Fruit fly (Drosophila melanogaster) whole organism, pupa: ENCODE measurements around the gene drongo.

Source experiments
- CG10348 ChIP-seq: fragments of 200-800 bp; sonication (Bioruptor generic); IDR thresholded peaks from 2 replicates; pipeline ENCODE4 v1.3.6; 2022; ENCODE audit warnings: missing biosample characterization, missing genetic modification characterization
- CG12605 ChIP-seq: fragments of 200-800 bp; sonication (Bioruptor generic); IDR thresholded peaks from 2 replicates; pipeline ENCODE4 v1.3.6; 2022; ENCODE audit warnings: missing biosample characterization, missing genetic modification characterization
- CG13204 ChIP-seq: fragments of 200-800 bp; sonication (Bioruptor generic); optimal IDR thresholded peaks from 2 replicates; lab custom pipeline; 2018; ENCODE audit warnings: missing biosample characterization, mild to moderate bottlenecking, missing genetic modification characterization, moderate library complexity
- CG14655 ChIP-seq: fragments of 200-800 bp; sonication (Bioruptor generic); optimal IDR thresholded peaks from 3 replicates; lab custom pipeline; 2017; ENCODE audit warnings: mild to moderate bottlenecking, missing biosample characterization, missing genetic modification reagents, missing genetic modification characterization
- CG15710 ChIP-seq: fragments of 200-800 bp; sonication (Bioruptor generic); optimal IDR thresholded peaks from 2 replicates; lab custom pipeline; 2018; ENCODE audit warnings: missing biosample characterization, mild to moderate bottlenecking, missing genetic modification characterization, moderate library complexity
- CG17806 ChIP-seq: fragments of 200-800 bp; sonication (Bioruptor generic); optimal IDR thresholded peaks from 2 replicates; lab custom pipeline; 2018; ENCODE audit warnings: missing biosample characterization, mild to moderate bottlenecking, missing genetic modification characterization, moderate library complexity
- CG32121 ChIP-seq: fragments of 200-800 bp; sonication (Bioruptor generic); IDR thresholded peaks from 2 replicates; pipeline ENCODE4 v1.3.6; 2022; ENCODE audit warnings: missing biosample characterization, missing genetic modification characterization
- CG34367 ChIP-seq: fragments of 200-800 bp; sonication (Bioruptor generic); optimal IDR thresholded peaks from 2 replicates; lab custom pipeline; 2018; ENCODE audit warnings: missing biosample characterization, mild to moderate bottlenecking, missing genetic modification characterization
- CG4496 ChIP-seq: fragments of 200-800 bp; sonication (Bioruptor generic); IDR thresholded peaks from 3 replicates; pipeline ENCODE4 v1.3.6; 2022; ENCODE audit warnings: missing biosample characterization, missing genetic modification characterization
- CG8159 ChIP-seq: fragments of 200-800 bp; sonication (Bioruptor generic); optimal IDR thresholded peaks from 3 replicates; lab custom pipeline; 2018; ENCODE audit warnings: missing biosample characterization, mild to moderate bottlenecking, missing genetic modification characterization, moderate library complexity
- CG8301 ChIP-seq: fragments of 200-800 bp; sonication (Bioruptor generic); optimal IDR thresholded peaks from 2 replicates; lab custom pipeline; 2018; ENCODE audit warnings: missing biosample characterization, mild to moderate bottlenecking, missing genetic modification characterization
- CG9948 ChIP-seq: fragments of 200-800 bp; sonication (Bioruptor generic); optimal IDR thresholded peaks from 2 replicates; lab custom pipeline; 2018; ENCODE audit warnings: missing biosample characterization, mild to moderate bottlenecking, missing genetic modification characterization, moderate library complexity
- D1 ChIP-seq: fragments of 200-800 bp; sonication (Bioruptor generic); optimal IDR thresholded peaks from 2 replicates; lab custom pipeline; 2018; ENCODE audit warnings: missing biosample characterization, mild to moderate bottlenecking, missing genetic modification characterization, moderate library complexity
- EcR ChIP-seq: fragments of 200-800 bp; sonication (Bioruptor generic); optimal IDR thresholded peaks from 3 replicates; lab custom pipeline; 2019; ENCODE audit warnings: missing biosample characterization, missing genetic modification characterization, mild to moderate bottlenecking, moderate library complexity, missing genetic modification reagents
- Ets98B ChIP-seq: fragments of 200-800 bp; sonication (Bioruptor generic); IDR thresholded peaks from 2 replicates; pipeline ENCODE4 v1.3.6; 2022; ENCODE audit warnings: missing biosample characterization, missing genetic modification characterization
- Pif1A ChIP-seq: fragments of 200-800 bp; sonication (Bioruptor generic); optimal IDR thresholded peaks from 3 replicates; lab custom pipeline; 2016; ENCODE audit warnings: missing biosample characterization, missing genetic modification characterization
- Pif1B ChIP-seq: fragments of 200-800 bp; sonication (Bioruptor generic); optimal IDR thresholded peaks from 3 replicates; lab custom pipeline; 2016; ENCODE audit warnings: missing biosample characterization, missing genetic modification characterization
- Snoo ChIP-seq: fragments of 200-800 bp; sonication (Bioruptor generic); optimal IDR thresholded peaks from 3 replicates; lab custom pipeline; 2017; ENCODE audit warnings: missing biosample characterization, mild to moderate bottlenecking, missing genetic modification characterization, inconsistent platforms
- fd96Ca ChIP-seq: fragments of 200-800 bp; sonication (Bioruptor generic); IDR thresholded peaks from 3 replicates; pipeline ENCODE4 v1.3.6; 2022; ENCODE audit warnings: missing biosample characterization, missing genetic modification characterization
- gl ChIP-seq: fragments of 200-800 bp; sonication (Bioruptor generic); optimal IDR thresholded peaks from 2 replicates; lab custom pipeline; 2018; ENCODE audit warnings: missing biosample characterization, mild to moderate bottlenecking, missing genetic modification characterization
- rn ChIP-seq: fragments of 200-800 bp; sonication (Bioruptor generic); IDR thresholded peaks from 2 replicates; pipeline ENCODE4 v1.3.6; 2022; ENCODE audit warnings: missing biosample characterization, missing genetic modification characterization

The drongo gene

dm6 chr2L:819315-820032, 31.4 kb downstream of the drongo start, which contains the start of the genes PGAP2 and Clp:
Gene PGAP2, minus strand, starts transcription at chr2L:819508.
Gene Clp, plus strand, starts transcription at chr2L:819964.
- TF ChIP-seq Pif1B (GFP tag; lab: Kevin White, UChicago) = no peak
- peak; percentile 68 for TF ChIP-seq CG17806 (tag; lab: Kevin White, UChicago)
- no peak for TF ChIP-seq Pif1A (GFP tag; lab: Kevin White, UChicago)
- TF ChIP-seq CG8159 (tag; lab: Kevin White, UChicago) = peak; percentile 75
- peak; percentile 50; the same call in 1 of the 2 replicates for TF ChIP-seq rn (GFP tag; lab: Robert Waterston, UW)
- no peak for TF ChIP-seq CG12605 (GFP tag; lab: Robert Waterston, UW)
- TF ChIP-seq CG13204 = no peak
- no peak for TF ChIP-seq D1
- 0 out of 3 replicates have a peak, but pooled peaks have one; percentile 42 for TF ChIP-seq fd96Ca (GFP tag; lab: Robert Waterston, UW)
- no peak for TF ChIP-seq EcR (GFP tag; lab: Kevin White, UChicago)
- TF ChIP-seq CG8301 = peak; percentile 51
- peak; percentile 28 for TF ChIP-seq Ets98B (GFP tag; lab: Robert Waterston, UW)
- peak; percentile 64 for TF ChIP-seq CG4496 (GFP tag; lab: Robert Waterston, UW)
- peak; percentile 67; the same call in 1 of the 2 replicates for TF ChIP-seq CG32121 (GFP tag; lab: Robert Waterston, UW)
- no peak for TF ChIP-seq CG10348 (GFP tag; lab: Robert Waterston, UW)
- TF ChIP-seq Snoo (tag; lab: Kevin White, UChicago) = peak; percentile 54
- TF ChIP-seq CG15710 (tag; lab: Kevin White, UChicago) = peak; percentile 76
- no peak for TF ChIP-seq CG14655 (GFP tag; lab: Kevin White, UChicago)
- TF ChIP-seq CG34367 = peak; percentile 49
- TF ChIP-seq gl = no peak
- TF ChIP-seq CG9948 (tag; lab: Kevin White, UChicago) = peak; percentile 68
- TF ChIP-seq, all 21 proteins: peak for 12

DNA sequence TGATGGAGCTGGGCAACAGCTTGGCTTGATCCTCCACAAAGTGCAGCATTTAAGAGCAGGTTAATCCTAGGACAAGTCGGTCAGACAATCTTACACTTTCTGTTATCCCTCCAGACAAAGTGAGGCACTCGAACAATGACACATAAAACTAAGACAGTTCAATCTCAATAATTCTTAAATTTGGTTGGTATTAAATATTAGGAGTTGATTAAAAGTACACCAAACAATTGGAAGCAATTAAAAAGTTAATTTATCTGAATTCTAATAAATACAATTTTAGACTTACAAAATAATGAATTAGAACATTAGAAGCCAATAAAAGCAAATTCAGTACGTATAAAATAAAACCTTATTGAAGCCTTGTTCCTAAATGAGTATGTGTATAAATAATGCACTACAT, 33.0 kb downstream of the drongo start, which contains the start of gene CG15880:
Gene CG15880 (minus strand): TSS at position 101 of the 400 bp plus-strand sequence.
- TF ChIP-seq fd96Ca (GFP tag; lab: Robert Waterston, UW) (no peak), CG8159 (tag; lab: Kevin White, UChicago) (no peak), EcR (GFP tag; lab: Kevin White, UChicago) (no peak), CG32121 (GFP tag; lab: Robert Waterston, UW) (no peak), CG12605 (GFP tag; lab: Robert Waterston, UW) (no peak), Ets98B (GFP tag; lab: Robert Waterston, UW) (no peak), D1 (no peak), CG8301 (no peak), CG4496 (GFP tag; lab: Robert Waterston, UW) (no peak), CG15710 (tag; lab: Kevin White, UChicago) (no peak)

- TF ChIP-seq Snoo (tag; lab: Kevin White, UChicago) (no peak), gl (peak; percentile 2), CG4496 (GFP tag; lab: Robert Waterston, UW) (no peak), CG14655 (GFP tag; lab: Kevin White, UChicago) (no peak)
Measured at dm6 chr2L:815785-816389, 35.0 kb downstream of the drongo start, which contains the start of the genes Saf6 and Pex12. Gene Saf6, minus strand, starts transcription at chr2L:815950. Gene Pex12, plus strand, starts transcription at chr2L:815993.

DNA sequence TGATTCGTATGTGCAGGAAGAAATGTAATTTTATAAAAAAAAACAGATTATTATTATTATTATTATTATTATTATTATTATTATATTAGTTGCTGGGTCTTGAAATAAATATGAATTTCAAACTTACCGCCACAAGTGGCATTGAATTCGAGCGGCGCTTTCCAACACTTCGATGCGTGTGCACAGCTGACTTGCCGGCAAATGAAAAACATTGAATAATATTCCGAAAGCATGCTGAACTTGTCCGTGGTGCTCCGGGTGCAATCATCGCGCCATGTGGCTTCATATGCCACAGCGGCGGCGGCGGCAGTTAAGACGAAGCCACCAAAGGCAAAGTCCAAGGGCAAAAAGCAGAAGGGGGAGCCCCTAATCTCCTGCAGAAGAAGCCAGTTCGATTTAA, 39.5 kb downstream of the drongo start, which contains the start of gene Dbp21E2:
Gene Dbp21E2 (plus strand): TSS at position 180 of the 400 bp plus-strand sequence.
- no peak for TF ChIP-seq CG32121 (GFP tag; lab: Robert Waterston, UW)
- TF ChIP-seq D1 = no peak
- TF ChIP-seq CG10348 (GFP tag; lab: Robert Waterston, UW) = no peak
- TF ChIP-seq EcR (GFP tag; lab: Kevin White, UChicago) = no peak
- TF ChIP-seq CG13204 = no peak

DNA sequence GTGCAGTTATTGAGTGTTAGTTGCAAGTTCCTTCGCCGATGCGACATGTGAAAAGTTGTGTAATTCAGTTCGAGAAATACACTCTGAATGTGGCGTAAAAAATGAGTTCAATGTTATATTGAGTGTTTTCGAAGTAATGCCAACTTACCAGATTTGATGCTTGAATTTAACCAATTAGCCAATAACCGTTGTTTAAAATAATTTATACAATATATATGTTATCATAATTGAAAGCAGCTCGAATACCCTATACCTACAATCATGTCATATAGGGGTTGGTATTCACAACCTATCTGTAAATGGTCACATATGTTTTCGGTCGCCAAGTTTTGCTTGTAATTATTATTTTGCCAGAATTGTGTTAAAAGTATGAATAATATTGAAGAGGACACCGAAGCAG, 40.6 kb downstream of the drongo start, which contains the start of gene Nnf1b:
Gene Nnf1b (plus strand): TSS at position 301 of the 400 bp plus-strand sequence.
- no peak for TF ChIP-seq CG12605 (GFP tag; lab: Robert Waterston, UW)
- no peak for TF ChIP-seq fd96Ca (GFP tag; lab: Robert Waterston, UW)
- no peak for TF ChIP-seq Ets98B (GFP tag; lab: Robert Waterston, UW)
- TF ChIP-seq CG8159 (tag; lab: Kevin White, UChicago) = no peak

dm6 chr2L:790698-791097, 60.2 kb downstream of the drongo start, which contains the start of gene Pkg21D:
Gene Pkg21D, minus strand, starts transcription at chr2L:790798.
- TF ChIP-seq Snoo (tag; lab: Kevin White, UChicago) (no peak), Ets98B (GFP tag; lab: Robert Waterston, UW) (no peak), D1 (no peak), rn (GFP tag; lab: Robert Waterston, UW) (no peak), gl (no peak), CG34367 (no peak), CG4496 (GFP tag; lab: Robert Waterston, UW) (no peak), CG13204 (no peak), CG8301 (no peak), EcR (GFP tag; lab: Kevin White, UChicago) (no peak), Pif1B (GFP tag; lab: Kevin White, UChicago) (no peak), CG8159 (tag; lab: Kevin White, UChicago) (no peak), fd96Ca (GFP tag; lab: Robert Waterston, UW) (no peak), Pif1A (GFP tag; lab: Kevin White, UChicago) (no peak), CG9948 (tag; lab: Kevin White, UChicago) (no peak), CG12605 (GFP tag; lab: Robert Waterston, UW) (no peak)
